Fruit fly (Drosophila melanogaster) whole organism, embryonic: ENCODE results near the gene iav.

ENCODE experiments used
- Asciz ChIP-seq: fragments of 200-800 bp; sonication (Bioruptor generic); optimal IDR thresholded peaks from 2 replicates; lab custom pipeline; 2017; ENCODE audit warnings: missing biosample characterization, mild to moderate bottlenecking, missing genetic modification characterization, missing genetic modification reagents
- Blimp-1 ChIP-seq: fragments of 200-800 bp; sonication (Bioruptor generic); optimal IDR thresholded peaks from 3 replicates; lab custom pipeline; 2018; ENCODE audit warnings: missing biosample characterization, missing genetic modification characterization, mild to moderate bottlenecking, moderate library complexity, missing genetic modification reagents
- CG10321 ChIP-seq: fragments of 200-800 bp; sonication (Bioruptor generic); IDR thresholded peaks from 2 replicates; pipeline ENCODE4 v1.3.6; 2022; ENCODE audit warnings: missing biosample characterization, missing genetic modification characterization
- CG10366 ChIP-seq: fragments of 200-800 bp; sonication (Bioruptor generic); IDR thresholded peaks from 2 replicates; pipeline ENCODE4 v1.3.6; 2022; ENCODE audit warnings: missing biosample characterization, missing genetic modification characterization
- CG13296 ChIP-seq: fragments of 200-800 bp; sonication (Bioruptor generic); optimal IDR thresholded peaks from 3 replicates; lab custom pipeline; 2018; ENCODE audit warnings: missing biosample characterization, mild to moderate bottlenecking, missing genetic modification characterization
- CG14014 ChIP-seq: fragments of 200-800 bp; sonication (Bioruptor generic); IDR thresholded peaks from 2 replicates; pipeline ENCODE4 v1.3.6; 2022; ENCODE audit warnings: missing biosample characterization, missing genetic modification characterization
- CG15011 ChIP-seq: fragments of 200-800 bp; sonication (Bioruptor generic); optimal IDR thresholded peaks from 3 replicates; lab custom pipeline; 2018; ENCODE audit warnings: missing biosample characterization, mild to moderate bottlenecking, missing genetic modification characterization
- CG1603 ChIP-seq: fragments of 200-800 bp; sonication (Bioruptor generic); optimal IDR thresholded peaks from 2 replicates; lab custom pipeline; 2019; ENCODE audit warnings: missing biosample characterization, mild to moderate bottlenecking, missing genetic modification characterization, moderate library complexity
- CG18599 ChIP-seq: fragments of 200-800 bp; sonication (Bioruptor generic); optimal IDR thresholded peaks from 3 replicates; lab custom pipeline; 2017; ENCODE audit warnings: missing biosample characterization, missing genetic modification characterization, mild to moderate bottlenecking, moderate library complexity, missing genetic modification reagents
- CG32532 ChIP-seq: fragments of 200-800 bp; sonication (Bioruptor generic); IDR thresholded peaks from 2 replicates; pipeline ENCODE4 v1.3.6; 2022; ENCODE audit warnings: missing biosample characterization, missing genetic modification characterization
- CG33213 ChIP-seq: fragments of 200-800 bp; sonication (Bioruptor generic); optimal IDR thresholded peaks from 3 replicates; lab custom pipeline; 2016; ENCODE audit warnings: missing biosample characterization, missing genetic modification characterization
- CG4707 ChIP-seq: fragments of 200-800 bp; sonication (Bioruptor generic); optimal IDR thresholded peaks from 2 replicates; lab custom pipeline; 2018; ENCODE audit warnings: missing biosample characterization, mild to moderate bottlenecking, missing genetic modification characterization, moderate library complexity
- CG6175 ChIP-seq: fragments of 200-800 bp; sonication (Bioruptor generic); IDR thresholded peaks from 3 replicates; pipeline ENCODE4 v1.3.6; 2022; ENCODE audit warnings: missing biosample characterization, missing genetic modification characterization
- CG6683 ChIP-seq: fragments of 200-800 bp; sonication (Bioruptor generic); optimal IDR thresholded peaks from 2 replicates; lab custom pipeline; 2017; ENCODE audit warnings: missing biosample characterization, mild to moderate bottlenecking, missing genetic modification characterization, missing genetic modification reagents
- CG6791 ChIP-seq: fragments of 200-800 bp; sonication (Bioruptor generic); IDR thresholded peaks from 3 replicates; pipeline ENCODE4 v1.3.6; 2022; ENCODE audit warnings: missing biosample characterization, missing genetic modification characterization; ENCODE audit not compliant: partially characterized antibody
- CG7357 ChIP-seq: fragments of 200-800 bp; sonication (Bioruptor generic); IDR thresholded peaks from 3 replicates; pipeline ENCODE4 v1.3.6; 2022; ENCODE audit warnings: missing biosample characterization, missing genetic modification characterization
- CG7786 ChIP-seq: fragments of 200-800 bp; sonication (Bioruptor generic); optimal IDR thresholded peaks from 2 replicates; lab custom pipeline; 2016; ENCODE audit warnings: missing biosample characterization, missing genetic modification characterization
- CG8924 ChIP-seq: fragments of 200-800 bp; optimal IDR thresholded peaks from 3 replicates; lab custom pipeline; 2019; ENCODE audit warnings: missing biosample characterization, mild to moderate bottlenecking, missing genetic modification characterization, moderate library complexity
- D ChIP-seq, 2 experiments: fragments of 200-800 bp in 1 of 2; fragments of >200 bp in 1 of 2; sonication (Bioruptor generic) in 1 of 2; optimal IDR thresholded peaks; 2 replicates in 1 of 2; 3 replicates in 1 of 2; lab custom pipeline; 2017; ENCODE audit warnings: mild to moderate bottlenecking in 1 of 2, missing biosample characterization in 1 of 2, missing genetic modification characterization in 1 of 2, missing genetic modification reagents in 1 of 2
- Dad ChIP-seq: fragments of 200-800 bp; sonication (Bioruptor generic); optimal IDR thresholded peaks from 3 replicates; lab custom pipeline; 2016; ENCODE audit warnings: missing biosample characterization, missing genetic modification characterization
- Dref ChIP-seq: fragments of 200-800 bp; sonication (Bioruptor generic); IDR thresholded peaks from 2 replicates; pipeline ENCODE4 v1.3.6; 2022; ENCODE audit warnings: missing biosample characterization, missing genetic modification characterization
- Ets97D ChIP-seq: fragments of 200-800 bp; sonication (Bioruptor generic); optimal IDR thresholded peaks from 3 replicates; lab custom pipeline; 2016; ENCODE audit warnings: missing biosample characterization, missing genetic modification characterization
- Hmr ChIP-seq: fragments of 200-800 bp; sonication (Bioruptor generic); optimal IDR thresholded peaks from 3 replicates; lab custom pipeline; 2017; ENCODE audit warnings: mild to moderate bottlenecking, missing biosample characterization, missing genetic modification reagents, missing genetic modification characterization
- Meics ChIP-seq: fragments of 200-800 bp; sonication (Bioruptor generic); optimal IDR thresholded peaks from 2 replicates; lab custom pipeline; 2017; ENCODE audit warnings: missing biosample characterization, mild to moderate bottlenecking, missing genetic modification characterization
- Scr ChIP-seq: fragments of 200-800 bp; sonication (Bioruptor generic); IDR thresholded peaks from 2 replicates; pipeline ENCODE4 v1.3.6; 2022; ENCODE audit warnings: missing biosample characterization, missing genetic modification characterization; ENCODE audit not compliant: partially characterized antibody
- Spps ChIP-seq: fragments of 200-800 bp; sonication (Bioruptor generic); optimal IDR thresholded peaks from 2 replicates; lab custom pipeline; 2018; ENCODE audit warnings: missing biosample characterization, mild to moderate bottlenecking, missing genetic modification characterization
- Sry-β ChIP-seq: fragments of 200-800 bp; sonication (Bioruptor generic); optimal IDR thresholded peaks from 2 replicates; lab custom pipeline; 2018; ENCODE audit warnings: missing biosample characterization, mild to moderate bottlenecking, missing genetic modification characterization, moderate library complexity
- Vsx1 ChIP-seq: fragments of 200-800 bp; sonication (Bioruptor generic); optimal IDR thresholded peaks from 2 replicates; lab custom pipeline; 2017; ENCODE audit warnings: missing biosample characterization, mild to moderate bottlenecking, missing genetic modification characterization, missing genetic modification reagents
- Xrp1 ChIP-seq: fragments of 200-800 bp; sonication (Bioruptor generic); IDR thresholded peaks from 2 replicates; pipeline ENCODE4 v1.3.6; 2022; ENCODE audit warnings: missing biosample characterization, missing genetic modification characterization
- YL-1 ChIP-seq: fragments of 200-800 bp; sonication (Bioruptor generic); optimal IDR thresholded peaks from 3 replicates; lab custom pipeline; 2017; ENCODE audit warnings: missing biosample characterization, mild to moderate bottlenecking, missing genetic modification characterization
- abd-A ChIP-seq: fragments of 200-800 bp; sonication (Bioruptor generic); optimal IDR thresholded peaks from 3 replicates; lab custom pipeline; 2019; ENCODE audit warnings: missing biosample characterization, mild to moderate bottlenecking, missing genetic modification characterization, moderate library complexity
- ac ChIP-seq: fragments of 200-800 bp; sonication (Bioruptor generic); optimal IDR thresholded peaks from 3 replicates; lab custom pipeline; 2017; ENCODE audit warnings: missing biosample characterization, mild to moderate bottlenecking, missing genetic modification characterization
- bsh ChIP-seq, 2 experiments: fragments of 200-800 bp; sonication (Bioruptor generic); optimal IDR thresholded peaks; 2 replicates each; lab custom pipeline; 2017 to 2018; ENCODE audit warnings: mild to moderate bottlenecking in 2 of 2, missing biosample characterization in 2 of 2, missing genetic modification characterization in 2 of 2, moderate library complexity in 1 of 2
- corto ChIP-seq: fragments of 200-800 bp; sonication (Bioruptor generic); optimal IDR thresholded peaks from 2 replicates; lab custom pipeline; 2016; ENCODE audit warnings: missing biosample characterization, mild to moderate bottlenecking, missing genetic modification characterization, moderate library complexity
- croc ChIP-seq: fragments of 200-800 bp; sonication (Bioruptor generic); conservative IDR thresholded peaks from 3 replicates; pipeline ENCODE4 v1.3.6; 2022; ENCODE audit warnings: missing biosample characterization, missing genetic modification characterization
- en ChIP-seq: fragments of 200-800 bp; sonication (Bioruptor generic); optimal IDR thresholded peaks from 2 replicates; lab custom pipeline; 2016; ENCODE audit warnings: missing biosample characterization, missing genetic modification characterization
- eve ChIP-seq, 2 experiments: fragments of >200 bp; optimal IDR thresholded peaks; 2 replicates each; lab custom pipeline; 2017; ENCODE audit warnings: missing biosample characterization in 2 of 2, missing genetic modification characterization in 2 of 2
- insv ChIP-seq, 2 experiments: fragments of 200-800 bp; sonication (Bioruptor generic); optimal IDR thresholded peaks; 3 replicates each; lab custom pipeline; 2016 to 2018; ENCODE audit warnings: missing biosample characterization in 2 of 2, missing genetic modification characterization in 2 of 2
- knrl ChIP-seq: fragments of 200-800 bp; sonication (Bioruptor generic); IDR thresholded peaks from 3 replicates; pipeline ENCODE4 v1.3.6; 2022; ENCODE audit warnings: missing biosample characterization, missing genetic modification characterization; ENCODE audit not compliant: partially characterized antibody
- nom ChIP-seq: fragments of 200-800 bp; sonication (Bioruptor generic); optimal IDR thresholded peaks from 2 replicates; lab custom pipeline; 2017; ENCODE audit warnings: missing biosample characterization, missing genetic modification characterization, mild to moderate bottlenecking, moderate library complexity, missing genetic modification reagents
- pita ChIP-seq: fragments of 200-800 bp; sonication (Bioruptor generic); optimal IDR thresholded peaks from 2 replicates; lab custom pipeline; 2017; ENCODE audit warnings: missing biosample characterization, mild to moderate bottlenecking, missing genetic modification characterization
- repo ChIP-seq: fragments of 200-800 bp; sonication (Bioruptor generic); optimal IDR thresholded peaks from 2 replicates; lab custom pipeline; 2016; ENCODE audit warnings: missing biosample characterization, missing genetic modification characterization
- ro ChIP-seq: fragments of 200-800 bp; sonication (Bioruptor generic); IDR thresholded peaks from 2 replicates; pipeline ENCODE4 v1.3.6; 2022; ENCODE audit warnings: missing biosample characterization, missing genetic modification characterization
- sc ChIP-seq, 3 experiments: fragments of >200 bp in 2 of 3; fragments of 200-800 bp in 1 of 3; sonication (Bioruptor generic) in 1 of 3; optimal IDR thresholded peaks; 2 replicates in 2 of 3; 3 replicates in 1 of 3; lab custom pipeline; 2017; ENCODE audit warnings: mild to moderate bottlenecking in 1 of 3, missing biosample characterization in 1 of 3, missing genetic modification characterization in 1 of 3, missing genetic modification reagents in 1 of 3
- vvl ChIP-seq: fragments of 200-800 bp; sonication (Bioruptor generic); IDR thresholded peaks from 2 replicates; pipeline ENCODE4 v1.3.6; 2022; ENCODE audit warnings: missing biosample characterization, missing genetic modification characterization
- zfh1 ChIP-seq: fragments of 200-800 bp; sonication (Bioruptor generic); IDR thresholded peaks from 3 replicates; pipeline ENCODE4 v1.3.6; 2022; ENCODE audit warnings: missing biosample characterization, missing genetic modification characterization

The iav gene

DNA sequence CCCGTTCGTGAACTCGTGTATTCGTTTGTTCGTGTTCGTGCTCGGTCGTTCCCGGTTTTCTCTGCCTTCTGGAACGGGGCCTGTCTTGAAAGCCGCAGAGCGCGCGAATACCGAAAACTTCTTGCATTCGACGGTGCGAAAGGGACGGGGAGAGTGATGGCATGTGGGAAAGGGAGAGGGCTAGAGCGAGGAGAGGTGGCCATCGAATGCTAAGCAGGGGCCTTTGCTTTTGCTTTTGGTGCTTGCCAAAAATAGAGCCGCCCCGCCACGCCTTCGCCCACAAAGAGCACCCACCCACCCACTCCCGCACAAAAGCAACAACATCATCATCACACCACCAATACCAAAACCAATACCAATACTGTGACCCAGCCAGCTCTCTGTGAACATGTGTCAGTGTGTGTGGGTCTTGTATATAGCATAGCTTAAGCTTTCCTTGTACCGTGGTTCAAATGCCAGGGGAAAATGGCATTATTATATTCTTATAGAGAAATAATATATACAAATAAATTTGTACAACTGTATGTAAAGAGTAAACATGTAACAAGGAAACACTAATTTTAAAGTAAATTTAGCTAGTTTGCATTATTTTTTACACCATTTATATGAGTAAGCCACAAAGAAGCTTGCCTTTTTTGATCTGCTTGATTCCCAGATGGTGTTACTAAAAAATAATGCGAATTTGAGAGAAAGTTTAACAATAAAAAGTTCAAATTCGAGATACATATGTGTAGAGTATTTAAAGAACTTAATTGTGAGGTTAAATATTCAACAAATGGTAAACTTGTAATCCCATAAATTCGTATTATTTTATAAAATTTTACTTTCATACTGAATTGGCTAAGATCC is 53.6 kb downstream of the iav start, which contains the start of gene CG14434 (continued):
- TF ChIP-seq YL-1 (GFP tag; lab: Kevin White, UChicago) (peak; percentile 49), insv (GFP tag; optimal IDR thresholded peaks at IDR 0.05; lab: Kevin White, UChicago) (peak in 1 of 2 experiments; percentile 42), CG4707 (no peak), Hmr (GFP tag; lab: Kevin White, UChicago) (peak; percentile 73), CG33213 (peak; percentile 28), Scr (no peak), CG6683 (peak; percentile 42), Asciz (peak; percentile 79), CG14014 (0 out of 2 replicates have a peak, but pooled peaks have one; percentile 6), CG18599 (peak; percentile 78), CG32532 (GFP tag; lab: Robert Waterston, UW) (0 out of 2 replicates have a peak, but pooled peaks have one; percentile 40), en (GFP tag; lab: Kevin White, UChicago) (no peak), Spps (tag; lab: Kevin White, UChicago) (peak; percentile 64), sc (optimal IDR thresholded peaks at IDR 0.05; lab: Kevin White, UChicago) (no peak), sc (GFP tag; optimal IDR thresholded peaks at IDR 0.05; lab: Kevin White, UChicago) (peak; percentile 87), CG10321 (peak; percentile 14; the same call in 1 of the 2 replicates), pita (GFP tag; lab: Kevin White, UChicago) (no peak), eve (GFP tag; optimal IDR thresholded peaks at IDR 0.05; lab: Kevin White, UChicago) (peak in 1 of 2 experiments; percentile 94), Dref (no peak), zfh1 (peak; percentile 27; the same call in 1 of the 3 replicates), CG7357 (peak; percentile 53; the same call in 2 of the 3 replicates), ro (no peak), CG10366 (GFP tag; lab: Robert Waterston, UW) (peak; percentile 24), CG1603 (tag; lab: Kevin White, UChicago) (peak; percentile 12), CG6175 (GFP tag; lab: Robert Waterston, UW) (no peak), Xrp1 (no peak; the same call in 1 of the 2 replicates), bsh (GFP tag; optimal IDR thresholded peaks at IDR 0.05; lab: Kevin White, UChicago) (peak; percentile 74 to 78), D (optimal IDR thresholded peaks at IDR 0.05; lab: Kevin White, UChicago) (no peak), D (GFP tag; optimal IDR thresholded peaks at IDR 0.05; lab: Kevin White, UChicago) (peak; percentile 92), nom (GFP tag; lab: Kevin White, UChicago) (no peak), CG6791 (GFP tag; lab: Robert Waterston, UW) (no peak), abd-A (tag; lab: Kevin White, UChicago) (peak; percentile 64), Vsx1 (peak; percentile 65), Blimp-1 (peak; percentile 68), CG8924 (tag; lab: Kevin White, UChicago) (peak; percentile 82), CG13296 (GFP tag; lab: Kevin White, UChicago) (peak; percentile 64), Meics (GFP tag; lab: Kevin White, UChicago) (peak; percentile 88), CG7786 (GFP tag; lab: Kevin White, UChicago) (peak; percentile 45), CG15011 (GFP tag; lab: Kevin White, UChicago) (peak; percentile 70), croc (GFP tag; lab: Robert Waterston, UW) (no peak; the same call in 2 of the 3 replicates), corto (GFP tag; lab: Kevin White, UChicago) (no peak), ac (GFP tag; lab: Kevin White, UChicago) (no peak), Sry-β (GFP tag; lab: Kevin White, UChicago) (peak; percentile 42), Ets97D (no peak), vvl (peak; percentile 38; the same call in 1 of the 2 replicates), knrl (GFP tag; lab: Robert Waterston, UW) (no peak), Dad (GFP tag; lab: Kevin White, UChicago) (peak; percentile 24), repo (GFP tag; lab: Kevin White, UChicago) (no peak)
